Fruit fly (Drosophila melanogaster): Measurements from ENCODE around the gene Pmi.

Pmi gene

dm6 chr3L:5749616-5750336, 30.1 kb upstream of the Pmi start (continued):
- TF ChIP-seq stwl (tag; optimal IDR thresholded peaks at IDR 0.05) (peak; percentile 93), Dfd (GFP tag; optimal IDR thresholded peaks at IDR 0.05) (no peak), YL-1 (GFP tag; optimal IDR thresholded peaks at IDR 0.05) (peak; percentile 34), gem (tag; optimal IDR thresholded peaks at IDR 0.05) (peak; percentile 12), gcm2 (GFP tag; optimal IDR thresholded peaks at IDR 0.05) (no peak), Ada2b (GFP tag; IDR thresholded peaks at IDR 0.05) (no peak), ATbp (GFP tag; optimal IDR thresholded peaks at IDR 0.05) (no peak), CG14710 (tag; optimal IDR thresholded peaks at IDR 0.05) (peak; percentile 53), Mad (GFP tag; optimal IDR thresholded peaks at IDR 0.05) (peak; percentile 25), CG34422 (GFP tag; IDR thresholded peaks at IDR 0.05) (no peak), stc (GFP tag; IDR thresholded peaks at IDR 0.05) (no peak), lov (optimal IDR thresholded peaks at IDR 0.05) (no peak), lov (GFP tag; IDR thresholded peaks at IDR 0.05) (no peak), Chrac-16 (GFP tag; optimal IDR thresholded peaks at IDR 0.05) (peak; percentile 13), Bteb2 (GFP tag; optimal IDR thresholded peaks at IDR 0.05) (no peak), cg (GFP tag; optimal IDR thresholded peaks at IDR 0.05) (no peak), E2f2 (GFP tag; IDR thresholded peaks at IDR 0.05) (peak; percentile 98), CG30403 (GFP tag; optimal IDR thresholded peaks at IDR 0.05) (no peak), sqz (GFP tag; optimal IDR thresholded peaks at IDR 0.05) (no peak), NFAT (GFP tag; IDR thresholded peaks at IDR 0.05) (peak; percentile 80), mirr (GFP tag; optimal IDR thresholded peaks at IDR 0.05) (no peak), chif (GFP tag; optimal IDR thresholded peaks at IDR 0.05) (peak in 1 of 2 experiments; percentile 13), CG15479 (GFP tag; optimal IDR thresholded peaks at IDR 0.05) (no peak), amos (GFP tag; IDR thresholded peaks at IDR 0.05; ENCODE audit: partially characterized antibody) (peak; percentile 59), CG6654 (GFP tag; optimal IDR thresholded peaks at IDR 0.05) (no peak), slp2 (GFP tag; optimal IDR thresholded peaks at IDR 0.05) (no peak), Pdp1 (GFP tag; optimal IDR thresholded peaks at IDR 0.05) (no peak), lbe (GFP tag; optimal IDR thresholded peaks at IDR 0.05) (peak; percentile 8), ttk (GFP tag; IDR thresholded peaks at IDR 0.05) (no peak), Ets97D (GFP tag; optimal IDR thresholded peaks at IDR 0.05) (peak; percentile 66), Abd-B (GFP tag; optimal IDR thresholded peaks at IDR 0.05) (no peak), CG9932 (GFP tag; IDR thresholded peaks at IDR 0.05) (no peak; the same call in 1 of the 2 replicates), chinmo (GFP tag; IDR thresholded peaks at IDR 0.05; ENCODE audit: partially characterized antibody) (peak; percentile 66; the same call in 1 of the 4 replicates), CG43689 (GFP tag; IDR thresholded peaks at IDR 0.05) (no peak), Nf-YA (GFP tag; IDR thresholded peaks at IDR 0.05) (no peak), C15 (GFP tag; IDR thresholded peaks at IDR 0.05) (no peak), CG2120 (GFP tag; optimal IDR thresholded peaks at IDR 0.05) (peak; percentile 19), Myb (GFP tag; optimal IDR thresholded peaks at IDR 0.05) (peak; percentile 96), CG6689 (GFP tag; IDR thresholded peaks at IDR 0.05) (no peak), CG12391 (tag; optimal IDR thresholded peaks at IDR 0.05) (peak; percentile 30), HLHmδ (GFP tag; optimal IDR thresholded peaks at IDR 0.05) (no peak), CG5245 (GFP tag; optimal IDR thresholded peaks at IDR 0.05) (no peak), corto (GFP tag; optimal IDR thresholded peaks at IDR 0.05) (no peak), Deaf1 (tag; optimal IDR thresholded peaks at IDR 0.05) (no peak), crp (GFP tag; optimal IDR thresholded peaks at IDR 0.05) (peak in 1 of 2 experiments; percentile 16), Lim3 (GFP tag; IDR thresholded peaks at IDR 0.05) (no peak), Bgb (GFP tag; IDR thresholded peaks at IDR 0.05; ENCODE audit: partially characterized antibody) (peak; percentile 20; the same call in 1 of the 2 replicates), gsb-n (tag; optimal IDR thresholded peaks at IDR 0.05) (no peak), unpg (GFP tag; optimal IDR thresholded peaks at IDR 0.05) (no peak), Max (GFP tag; optimal IDR thresholded peaks at IDR 0.05) (peak; percentile 7)

Measured in whole organism, embryonic.